Worm (Caenorhabditis elegans) whole organism, young adult: ENCODE results near the gene citk-1.

Experiments
- F55B11.4 ChIP-seq: sonication (generic microtip); optimal IDR thresholded peaks from 2 replicates; lab custom pipeline; 2016; ENCODE audit warnings: missing compliant biosample characterization, missing genetic modification characterization, borderline replicate concordance; ENCODE audit not compliant: insufficient read depth
- F57C9.4 ChIP-seq: sonication (generic microtip); optimal IDR thresholded peaks from 2 replicates; lab custom pipeline; 2017; ENCODE audit warnings: mild to moderate bottlenecking, missing genetic modification characterization, missing compliant biosample characterization
- Y53F4B.3 ChIP-seq: fragments of 200-800 bp; sonication (Bioruptor generic); IDR thresholded peaks from 2 replicates; pipeline ENCODE4 v1.3.6; 2022; ENCODE audit warnings: missing genetic modification reagents, missing genetic modification characterization, missing compliant biosample characterization
- Y53G8AR.9 ChIP-seq: fragments of 200-800 bp; sonication (Bioruptor generic); conservative IDR thresholded peaks from 2 replicates; pipeline ENCODE4 v1.3.6; 2022; ENCODE audit warnings: missing genetic modification reagents, missing genetic modification characterization, missing compliant biosample characterization
- Y67H2A.10 ChIP-seq: fragments of 200-800 bp; sonication (Bioruptor generic); conservative IDR thresholded peaks from 2 replicates; pipeline ENCODE4 v1.3.6; 2022; ENCODE audit warnings: missing genetic modification reagents, missing genetic modification characterization, missing compliant biosample characterization
- Y79H2A.3 ChIP-seq: fragments of 200-800 bp; sonication (Bioruptor generic); conservative IDR thresholded peaks from 2 replicates; pipeline ENCODE4 v1.3.6; 2022; ENCODE audit warnings: missing genetic modification reagents, missing genetic modification characterization, missing compliant biosample characterization
- Y95B8A.8 ChIP-seq: fragments of 200-800 bp; sonication (Bioruptor generic); IDR thresholded peaks from 2 replicates; pipeline ENCODE4 v1.3.6; 2022; ENCODE audit warnings: missing genetic modification reagents, missing genetic modification characterization, missing compliant biosample characterization
- aptf-3 ChIP-seq: fragments of 200-800 bp; sonication (Bioruptor generic); IDR thresholded peaks from 2 replicates; pipeline ENCODE4 v1.3.6; 2022; ENCODE audit warnings: missing genetic modification characterization, missing compliant biosample characterization
- bed-2 ChIP-seq: fragments of 200-800 bp; sonication (Bioruptor generic); IDR thresholded peaks from 2 replicates; pipeline ENCODE4 v1.3.6; 2022; ENCODE audit warnings: missing genetic modification reagents, missing genetic modification characterization, missing compliant biosample characterization
- ceh-100 ChIP-seq: fragments of 200-800 bp; sonication (Bioruptor generic); IDR thresholded peaks from 2 replicates; pipeline ENCODE4 v1.3.6; 2022; ENCODE audit warnings: missing genetic modification reagents, missing genetic modification characterization, missing compliant biosample characterization
- dox-1 ChIP-seq: fragments of 200-800 bp; sonication (Bioruptor generic); IDR thresholded peaks from 2 replicates; pipeline ENCODE4 v1.3.6; 2022; ENCODE audit warnings: missing genetic modification reagents, missing genetic modification characterization, missing compliant biosample characterization
- dpff-1 ChIP-seq: sonication (generic microtip); optimal IDR thresholded peaks from 2 replicates; lab custom pipeline; 2017; ENCODE audit warnings: mild to moderate bottlenecking, missing genetic modification characterization, missing compliant biosample characterization
- fkh-3 ChIP-seq: sonication (generic microtip); optimal IDR thresholded peaks from 2 replicates; lab custom pipeline; 2016; ENCODE audit warnings: mild to moderate bottlenecking, missing genetic modification characterization, missing compliant biosample characterization
- him-1 ChIP-seq: sonication (generic microtip); optimal IDR thresholded peaks from 2 replicates; lab custom pipeline; 2016; ENCODE audit warnings: missing genotype, missing genetic modification reagents, missing genetic modification characterization, missing compliant biosample characterization
- hlh-12 ChIP-seq: sonication (generic microtip); optimal IDR thresholded peaks from 2 replicates; lab custom pipeline; 2016; ENCODE audit warnings: missing genetic modification characterization, missing compliant biosample characterization
- hmg-1.2 ChIP-seq: fragments of 200-800 bp; sonication (Bioruptor generic); IDR thresholded peaks from 2 replicates; pipeline ENCODE4 v1.3.6; 2022; ENCODE audit warnings: missing genetic modification reagents, missing genetic modification characterization, missing compliant biosample characterization
- hmg-20 ChIP-seq: fragments of 200-800 bp; sonication (Bioruptor generic); IDR thresholded peaks from 2 replicates; pipeline ENCODE4 v1.3.6; 2022; ENCODE audit warnings: missing genetic modification reagents, missing genetic modification characterization, missing compliant biosample characterization
- lag-1 ChIP-seq: fragments of 200-800 bp; sonication (Bioruptor generic); IDR thresholded peaks from 2 replicates; pipeline ENCODE4 v1.3.6; 2022; ENCODE audit warnings: missing genetic modification reagents, missing genetic modification characterization, missing compliant biosample characterization
- let-607 ChIP-seq, 2 experiments: fragments of 200-800 bp in 1 of 2; sonication (Bioruptor generic) in 1 of 2; sonication (generic microtip) in 1 of 2; optimal IDR thresholded peaks; 2 replicates each; lab custom pipeline; 2016 to 2018; ENCODE audit warnings: mild to moderate bottlenecking in 2 of 2, missing compliant biosample characterization in 2 of 2, missing genetic modification characterization in 2 of 2, moderate library complexity in 2 of 2, missing genotype in 1 of 2
- lin-40 ChIP-seq: sonication (generic microtip); optimal IDR thresholded peaks from 2 replicates; lab custom pipeline; 2016; ENCODE audit warnings: missing genetic modification characterization, mild to moderate bottlenecking, missing compliant biosample characterization, missing genotype, missing genetic modification reagents
- lin-54 ChIP-seq: fragments of 200-800 bp; sonication (Bioruptor generic); optimal IDR thresholded peaks from 2 replicates; lab custom pipeline; 2018; ENCODE audit warnings: mild to moderate bottlenecking, missing genetic modification characterization, missing compliant biosample characterization
- lir-1 ChIP-seq: fragments of 200-800 bp; sonication (Bioruptor generic); conservative IDR thresholded peaks from 2 replicates; pipeline ENCODE4 v1.3.6; 2022; ENCODE audit warnings: missing genetic modification reagents, missing genetic modification characterization, missing compliant biosample characterization
- madf-6 ChIP-seq: fragments of 200-800 bp; sonication (Bioruptor generic); IDR thresholded peaks from 2 replicates; pipeline ENCODE4 v1.3.6; 2022; ENCODE audit warnings: missing genetic modification reagents, missing genetic modification characterization, missing compliant biosample characterization
- mel-28 ChIP-seq: sonication (generic microtip); optimal IDR thresholded peaks from 2 replicates; lab custom pipeline; 2016; ENCODE audit warnings: borderline replicate concordance, mild to moderate bottlenecking, missing genetic modification characterization, missing compliant biosample characterization
- mxl-1 ChIP-seq: sonication (generic microtip); optimal IDR thresholded peaks from 2 replicates; lab custom pipeline; 2016; ENCODE audit warnings: missing genetic modification characterization, missing compliant biosample characterization
- nfya-1 ChIP-seq: sonication (generic microtip); optimal IDR thresholded peaks from 2 replicates; lab custom pipeline; 2017; ENCODE audit warnings: antibody characterized with exemption, missing compliant biosample characterization, missing genetic modification characterization, borderline replicate concordance; ENCODE audit not compliant: insufficient read depth
- nfyb-1 ChIP-seq: fragments of 200-800 bp; sonication (Bioruptor generic); IDR thresholded peaks from 2 replicates; pipeline ENCODE4 v1.3.6; 2022; ENCODE audit warnings: missing genetic modification reagents, missing genetic modification characterization, missing compliant biosample characterization
- nhr-179 ChIP-seq: sonication (generic microtip); optimal IDR thresholded peaks from 2 replicates; lab custom pipeline; 2016; ENCODE audit warnings: mild to moderate bottlenecking, missing genetic modification characterization, missing compliant biosample characterization
- nhr-80 ChIP-seq: sonication (generic microtip); optimal IDR thresholded peaks from 2 replicates; lab custom pipeline; 2016; ENCODE audit warnings: missing genetic modification characterization, missing compliant biosample characterization
- sptf-2 ChIP-seq: fragments of 200-800 bp; sonication (Bioruptor generic); optimal IDR thresholded peaks from 2 replicates; lab custom pipeline; 2018; ENCODE audit warnings: mild to moderate bottlenecking, missing genetic modification characterization, missing compliant biosample characterization
- tbp1 ChIP-seq: fragments of 200-800 bp; sonication (Bioruptor generic); optimal IDR thresholded peaks from 2 replicates; lab custom pipeline; 2018; ENCODE audit warnings: mild to moderate bottlenecking, missing genetic modification characterization, missing compliant biosample characterization
- zfh-2 ChIP-seq: fragments of 200-800 bp; sonication (Bioruptor generic); conservative IDR thresholded peaks from 2 replicates; pipeline ENCODE4 v1.3.6; 2022; ENCODE audit warnings: missing genetic modification reagents, missing genetic modification characterization, missing compliant biosample characterization

Gene citk-1

DNA sequence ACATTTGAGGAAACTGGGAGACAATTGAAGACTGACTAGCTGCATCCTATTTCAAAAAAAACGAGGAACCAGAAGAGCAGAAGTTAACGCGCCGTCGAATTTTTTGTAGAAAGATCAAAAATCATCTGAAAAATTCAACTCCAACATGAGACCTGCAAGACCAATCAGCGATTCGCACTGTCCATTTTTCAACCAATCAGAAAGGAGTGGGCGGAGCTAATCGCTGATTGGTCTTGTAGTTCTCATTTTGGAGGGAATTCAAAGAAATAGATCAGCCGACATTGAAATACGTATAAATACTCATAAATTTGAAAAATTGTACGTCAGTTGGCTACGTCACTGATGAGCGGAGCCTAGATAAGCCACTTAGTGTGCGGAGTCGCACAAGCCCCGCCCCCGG, 1.1 kb upstream of the citk-1 start:
- TF ChIP-seq Y67H2A.10 (GFP tag; lab: Robert Waterston, UW) (no peak), nfyb-1 (GFP tag; lab: Robert Waterston, UW) (0 out of 2 replicates have a peak, but pooled peaks have one; percentile 40), sptf-2 (GFP tag; lab: Kevin White, UChicago) (no peak)

DNA sequence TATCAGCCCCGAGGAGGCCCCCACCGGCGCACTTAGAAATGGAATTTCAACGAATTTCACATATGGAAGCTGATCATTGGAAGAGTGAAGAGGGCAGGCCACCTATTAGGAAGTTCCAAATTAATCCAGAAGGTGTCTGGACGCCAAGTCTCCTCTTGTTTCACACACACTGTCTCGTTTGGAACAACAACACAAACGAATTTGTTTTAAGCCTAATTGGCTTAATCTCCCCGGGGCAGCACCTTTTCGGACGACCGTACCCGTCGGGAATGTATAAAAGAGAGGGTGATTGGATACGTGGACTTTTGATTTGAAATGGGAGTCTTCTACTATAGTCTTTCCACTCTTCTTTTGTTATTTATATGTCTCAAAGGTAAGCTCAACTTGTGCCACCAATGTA, 7.3 kb downstream of the citk-1 start, which contains the start of gene mltn-3:
mltn-3 (plus strand) TSS at position 301 of the 400 bp plus-strand sequence.
- no peak for TF ChIP-seq aptf-3

DNA sequence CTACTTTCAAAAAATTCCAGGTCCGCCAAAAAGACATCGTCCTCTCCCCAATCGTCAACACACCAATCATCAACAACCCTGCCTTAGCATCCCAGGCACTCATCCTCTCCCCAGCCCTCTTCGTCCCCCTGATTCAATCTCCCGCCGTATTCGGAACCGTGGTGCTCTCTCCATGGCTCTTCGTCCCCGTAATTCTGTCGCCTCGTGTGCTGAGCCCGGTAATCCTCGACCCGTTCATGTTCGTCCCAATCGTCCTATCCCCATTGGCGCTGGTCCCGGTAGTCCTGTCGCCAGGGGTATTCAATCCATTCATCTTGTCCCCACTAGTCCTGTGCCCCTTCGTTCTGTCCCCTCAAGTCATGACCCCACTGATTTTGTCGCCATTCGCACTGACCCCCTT, 10.4 kb downstream of the citk-1 start:
- no peak for TF ChIP-seq nhr-80 (tag; lab: Kevin White, UChicago)
- peak; percentile 79 for TF ChIP-seq zfh-2 (GFP tag; lab: Robert Waterston, UW)
- peak; percentile 31 for TF ChIP-seq fkh-3 (tag; lab: Kevin White, UChicago)

DNA sequence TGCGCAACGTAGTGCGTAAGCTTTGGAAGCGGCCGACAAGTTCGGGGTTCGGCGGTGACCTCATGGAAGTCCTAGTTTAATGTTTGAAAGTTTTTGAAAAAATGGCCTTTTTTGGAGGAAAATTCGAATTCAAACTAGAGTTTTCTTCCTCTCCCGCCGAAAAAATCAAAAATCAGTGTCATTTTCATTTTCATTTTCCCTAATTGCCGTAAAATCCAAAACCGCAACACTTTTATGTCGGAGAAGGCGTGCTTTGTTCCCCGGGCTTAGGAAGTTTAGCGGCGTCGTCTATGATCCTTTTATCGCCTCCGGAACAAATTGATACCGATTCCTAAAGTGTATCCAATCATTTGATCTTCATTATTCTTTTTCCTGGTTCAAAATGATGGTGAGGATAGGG, 16.2 kb downstream of the citk-1 start, which contains the start of gene mltn-5:
mltn-5 (plus strand) TSS at position 301 of the 400 bp plus-strand sequence.
- TF ChIP-seq Y53G8AR.9, result no peak
- no peak for TF ChIP-seq bed-2
- no peak for TF ChIP-seq ceh-100 (GFP tag; lab: Robert Waterston, UW)
- no peak for TF ChIP-seq madf-6 (GFP tag; lab: Robert Waterston, UW)

DNA sequence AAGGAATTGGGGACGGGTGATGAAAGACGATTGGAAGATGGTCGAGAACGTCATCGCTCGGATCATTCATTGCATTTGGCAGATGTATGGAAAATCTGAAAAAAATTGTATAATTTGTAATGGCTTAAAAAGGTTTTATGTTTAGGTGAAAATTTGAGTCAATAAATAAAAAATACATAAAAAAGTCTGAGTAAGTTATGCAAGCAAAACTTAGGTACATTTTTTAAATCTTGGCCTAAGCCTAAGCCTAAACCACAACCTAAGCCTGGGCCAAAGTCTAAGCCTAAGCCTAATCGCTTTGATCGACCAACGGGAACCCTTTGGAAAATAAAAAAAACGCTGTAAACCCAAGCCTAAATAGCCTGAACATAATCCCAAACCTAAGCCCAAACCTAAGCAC, 23.2 kb downstream of the citk-1 start, which contains the start of gene hot-3:
hot-3 (minus strand) TSS at position 101 of the 400 bp plus-strand sequence.
- no peak for TF ChIP-seq hlh-12 (tag; lab: Kevin White, UChicago)
- no peak for TF ChIP-seq lin-54 (GFP tag; lab: Kevin White, UChicago)

DNA sequence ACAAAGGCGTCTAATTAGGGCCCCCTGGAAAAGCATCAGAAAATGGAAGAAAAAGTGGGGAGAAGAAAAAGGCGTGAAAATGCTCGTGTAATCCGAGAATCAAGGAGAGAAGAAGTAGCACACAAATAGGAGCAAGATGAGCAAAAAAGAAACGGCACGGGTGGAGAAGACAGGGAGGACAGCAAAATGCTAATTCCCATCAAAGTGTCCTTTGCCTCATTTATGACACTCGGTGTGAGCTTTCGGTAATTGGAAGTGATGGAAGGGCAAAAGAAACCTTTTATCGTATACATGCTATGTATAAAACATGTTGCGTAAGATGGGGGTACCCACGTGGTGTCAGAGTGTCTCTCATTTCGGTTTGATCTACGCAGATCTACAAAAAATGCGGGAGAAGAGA, 24.8 kb downstream of the citk-1 start:
- TF ChIP-seq hmg-1.2, result no peak
- TF ChIP-seq lag-1 (GFP tag; lab: Robert Waterston, UW), result no peak
- TF ChIP-seq tbp1 (GFP tag; lab: Kevin White, UChicago), result no peak
- no peak for TF ChIP-seq Y53F4B.3
- no peak for TF ChIP-seq nhr-179
- TF ChIP-seq F57C9.4 (tag; lab: Kevin White, UChicago), result no peak
- no peak for TF ChIP-seq Y79H2A.3 (GFP tag; lab: Robert Waterston, UW)
- no peak for TF ChIP-seq dox-1
- TF ChIP-seq Y95B8A.8 (GFP tag; lab: Robert Waterston, UW), result no peak
- TF ChIP-seq mel-28, result no peak
- TF ChIP-seq him-1, result no peak
- no peak for TF ChIP-seq lin-40 (tag; lab: Kevin White, UChicago)
- TF ChIP-seq F55B11.4 (tag; lab: Kevin White, UChicago), result no peak
- no peak for TF ChIP-seq lir-1
- no peak for TF ChIP-seq mxl-1 (tag; lab: Kevin White, UChicago)
- TF ChIP-seq let-607 (tag; optimal IDR thresholded peaks at IDR 0.05; lab: Kevin White, UChicago), result no peak
- TF ChIP-seq dpff-1 (tag; lab: Kevin White, UChicago), result no peak
- TF ChIP-seq nfya-1 (tag; lab: Kevin White, UChicago), result no peak
- no peak for TF ChIP-seq hmg-20 (GFP tag; lab: Robert Waterston, UW)
